Fruit fly (Drosophila melanogaster) whole organism, embryonic: ENCODE data around the gene Klp67A.

Experiments used
- CG10543 ChIP-seq: fragments of 200-800 bp; sonication (Bioruptor generic); optimal IDR thresholded peaks from 3 replicates; lab custom pipeline; 2017; ENCODE audit warnings: missing biosample characterization, mild to moderate bottlenecking, missing genetic modification characterization, moderate library complexity
- CG11398 ChIP-seq: fragments of 200-800 bp; sonication (Bioruptor generic); optimal IDR thresholded peaks from 2 replicates; lab custom pipeline; 2016; ENCODE audit warnings: missing biosample characterization, missing genetic modification characterization
- CG11560 ChIP-seq: fragments of 200-800 bp; sonication (Bioruptor generic); IDR thresholded peaks from 3 replicates; pipeline ENCODE4 v1.3.6; 2022; ENCODE audit warnings: missing biosample characterization, missing genetic modification characterization
- CG1233 ChIP-seq: fragments of 200-800 bp; sonication (Bioruptor generic); optimal IDR thresholded peaks from 4 replicates; lab custom pipeline; 2018; ENCODE audit warnings: missing biosample characterization, mild to moderate bottlenecking, missing genetic modification characterization
- CG13287 ChIP-seq: fragments of 200-800 bp; sonication (Bioruptor generic); IDR thresholded peaks from 2 replicates; pipeline ENCODE4 v1.3.6; 2022; ENCODE audit warnings: missing biosample characterization, missing genetic modification characterization; ENCODE audit not compliant: partially characterized antibody
- CG13296 ChIP-seq: fragments of 200-800 bp; sonication (Bioruptor generic); optimal IDR thresholded peaks from 3 replicates; lab custom pipeline; 2018; ENCODE audit warnings: missing biosample characterization, mild to moderate bottlenecking, missing genetic modification characterization
- CG13424 ChIP-seq: fragments of 200-800 bp; sonication (Bioruptor generic); optimal IDR thresholded peaks from 2 replicates; lab custom pipeline; 2019; ENCODE audit warnings: missing biosample characterization, mild to moderate bottlenecking, missing genetic modification characterization, moderate library complexity
- CG13894 ChIP-seq: fragments of 200-800 bp; sonication (Bioruptor generic); optimal IDR thresholded peaks from 3 replicates; lab custom pipeline; 2018; ENCODE audit warnings: missing biosample characterization, mild to moderate bottlenecking, missing genetic modification characterization, moderate library complexity
- CG1647 ChIP-seq: fragments of 200-800 bp; sonication (Bioruptor generic); optimal IDR thresholded peaks from 3 replicates; lab custom pipeline; 2016; ENCODE audit warnings: missing biosample characterization, missing genetic modification characterization
- CG17385 ChIP-seq: fragments of 200-800 bp; sonication (Bioruptor generic); optimal IDR thresholded peaks from 3 replicates; lab custom pipeline; 2018; ENCODE audit warnings: missing biosample characterization, mild to moderate bottlenecking, missing genetic modification characterization
- CG17568 ChIP-seq: fragments of 200-800 bp; sonication (Bioruptor generic); optimal IDR thresholded peaks from 2 replicates; lab custom pipeline; 2018; ENCODE audit warnings: missing biosample characterization, mild to moderate bottlenecking, missing genetic modification characterization, moderate library complexity
- CG31365 ChIP-seq: fragments of 200-800 bp; sonication (Bioruptor generic); optimal IDR thresholded peaks from 2 replicates; lab custom pipeline; 2018; ENCODE audit warnings: missing biosample characterization, mild to moderate bottlenecking, missing genetic modification characterization
- CG3838 ChIP-seq: fragments of 200-800 bp; sonication (Bioruptor generic); optimal IDR thresholded peaks from 3 replicates; lab custom pipeline; 2016; ENCODE audit warnings: missing biosample characterization, missing genetic modification characterization
- CG4282 ChIP-seq: fragments of 200-800 bp; sonication (Bioruptor generic); optimal IDR thresholded peaks from 2 replicates; lab custom pipeline; 2016; ENCODE audit warnings: missing biosample characterization, missing genetic modification characterization
- CG6813 ChIP-seq: fragments of 200-800 bp; sonication (Bioruptor generic); optimal IDR thresholded peaks from 2 replicates; lab custom pipeline; 2017; ENCODE audit warnings: missing biosample characterization, missing genetic modification characterization, mild to moderate bottlenecking, moderate library complexity, missing genetic modification reagents
- CG7372 ChIP-seq: fragments of 200-800 bp; sonication (Bioruptor generic); IDR thresholded peaks from 2 replicates; pipeline ENCODE4 v1.3.6; 2022; ENCODE audit warnings: missing biosample characterization, missing genetic modification characterization
- Deaf1 ChIP-seq: fragments of 200-800 bp; optimal IDR thresholded peaks from 3 replicates; lab custom pipeline; 2019; ENCODE audit warnings: missing biosample characterization, mild to moderate bottlenecking, missing genetic modification characterization, moderate library complexity
- E2f1 ChIP-seq: fragments of 200-800 bp; sonication (Bioruptor generic); IDR thresholded peaks from 2 replicates; pipeline ENCODE4 v1.3.6; 2022; ENCODE audit warnings: missing biosample characterization, missing genetic modification characterization
- E2f2 ChIP-seq: fragments of 200-800 bp; sonication (Bioruptor generic); IDR thresholded peaks from 2 replicates; pipeline ENCODE4 v1.3.6; 2022; ENCODE audit warnings: missing biosample characterization, missing genetic modification characterization
- Eip74EF ChIP-seq, 2 experiments: fragments of 200-800 bp in 1 of 2; fragments of >200 bp in 1 of 2; sonication (Bioruptor generic) in 1 of 2; optimal IDR thresholded peaks; 2 replicates each; lab custom pipeline; 2017 to 2019; ENCODE audit warnings: missing biosample characterization in 2 of 2, missing genetic modification characterization in 2 of 2, mild to moderate bottlenecking in 1 of 2, moderate library complexity in 1 of 2
- Fer1 ChIP-seq: fragments of 200-800 bp; sonication (Bioruptor generic); optimal IDR thresholded peaks from 2 replicates; lab custom pipeline; 2017; ENCODE audit warnings: missing biosample characterization, mild to moderate bottlenecking, missing genetic modification characterization
- HLH3B ChIP-seq: fragments of 200-800 bp; sonication (Bioruptor generic); IDR thresholded peaks from 2 replicates; pipeline ENCODE4 v1.3.6; 2022; ENCODE audit warnings: missing biosample characterization, missing genetic modification characterization
- HmgZ ChIP-seq: fragments of 200-800 bp; sonication (Bioruptor generic); optimal IDR thresholded peaks from 2 replicates; lab custom pipeline; 2018; ENCODE audit warnings: missing biosample characterization, mild to moderate bottlenecking, missing genetic modification characterization
- Hmr ChIP-seq: fragments of 200-800 bp; sonication (Bioruptor generic); optimal IDR thresholded peaks from 3 replicates; lab custom pipeline; 2017; ENCODE audit warnings: mild to moderate bottlenecking, missing biosample characterization, missing genetic modification reagents, missing genetic modification characterization
- Hmx ChIP-seq: fragments of 200-800 bp; sonication (Bioruptor generic); optimal IDR thresholded peaks from 2 replicates; lab custom pipeline; 2016; ENCODE audit warnings: missing biosample characterization, missing genetic modification characterization
- MTF-1 ChIP-seq: fragments of 200-800 bp; sonication (Bioruptor generic); optimal IDR thresholded peaks from 2 replicates; lab custom pipeline; 2018; ENCODE audit warnings: missing biosample characterization, mild to moderate bottlenecking, missing genetic modification characterization, borderline replicate concordance
- Myb ChIP-seq: fragments of 200-800 bp; sonication (Bioruptor generic); optimal IDR thresholded peaks from 2 replicates; lab custom pipeline; 2016; ENCODE audit warnings: missing biosample characterization, missing genetic modification characterization
- Spps ChIP-seq: fragments of 200-800 bp; sonication (Bioruptor generic); optimal IDR thresholded peaks from 2 replicates; lab custom pipeline; 2018; ENCODE audit warnings: missing biosample characterization, mild to moderate bottlenecking, missing genetic modification characterization
- TFAM ChIP-seq: fragments of 200-800 bp; sonication (Bioruptor generic); optimal IDR thresholded peaks from 2 replicates; lab custom pipeline; 2017; ENCODE audit warnings: missing biosample characterization, missing genetic modification characterization, inconsistent platforms
- ac ChIP-seq: fragments of 200-800 bp; sonication (Bioruptor generic); optimal IDR thresholded peaks from 3 replicates; lab custom pipeline; 2017; ENCODE audit warnings: missing biosample characterization, mild to moderate bottlenecking, missing genetic modification characterization
- ato ChIP-seq: fragments of 200-800 bp; sonication (Bioruptor generic); IDR thresholded peaks from 2 replicates; pipeline ENCODE4 v1.3.6; 2022; ENCODE audit warnings: missing biosample characterization, missing genetic modification characterization; ENCODE audit not compliant: partially characterized antibody
- cas ChIP-seq: fragments of 200-800 bp; sonication (Bioruptor generic); IDR thresholded peaks from 2 replicates; pipeline ENCODE4 v1.3.6; 2022; ENCODE audit warnings: missing biosample characterization, missing genetic modification characterization
- cg ChIP-seq: fragments of 200-800 bp; sonication (Bioruptor generic); optimal IDR thresholded peaks from 3 replicates; lab custom pipeline; 2019; ENCODE audit warnings: missing biosample characterization, mild to moderate bottlenecking, missing genetic modification characterization, moderate library complexity
- chinmo ChIP-seq: fragments of 200-800 bp; sonication (Bioruptor generic); IDR thresholded peaks from 4 replicates; pipeline ENCODE4 v1.3.6; 2022; ENCODE audit warnings: missing biosample characterization, missing genetic modification characterization; ENCODE audit not compliant: partially characterized antibody
- crol ChIP-seq: fragments of 200-800 bp; sonication (Bioruptor generic); IDR thresholded peaks from 2 replicates; pipeline ENCODE4 v1.3.6; 2022; ENCODE audit warnings: missing biosample characterization, missing genetic modification characterization
- dm ChIP-seq: fragments of 200-800 bp; sonication (Bioruptor generic); optimal IDR thresholded peaks from 3 replicates; lab custom pipeline; 2016; ENCODE audit warnings: missing biosample characterization, missing genetic modification characterization
- fru ChIP-seq: fragments of >200 bp; optimal IDR thresholded peaks from 2 replicates; lab custom pipeline; 2017
- gt ChIP-seq: fragments of 200-800 bp; sonication (Bioruptor generic); IDR thresholded peaks from 2 replicates; pipeline ENCODE4 v1.3.6; 2022; ENCODE audit warnings: missing biosample characterization, missing genetic modification characterization
- hbn ChIP-seq: fragments of 200-800 bp; sonication (Bioruptor generic); IDR thresholded peaks from 2 replicates; pipeline ENCODE4 v1.3.6; 2022; ENCODE audit warnings: missing biosample characterization, missing genetic modification characterization; ENCODE audit not compliant: partially characterized antibody
- jigr1 ChIP-seq: fragments of 200-800 bp; sonication (Bioruptor generic); IDR thresholded peaks from 3 replicates; pipeline ENCODE4 v1.3.6; 2022; ENCODE audit warnings: missing biosample characterization, missing genetic modification characterization
- kay ChIP-seq: fragments of 200-800 bp; sonication (Bioruptor generic); optimal IDR thresholded peaks from 2 replicates; lab custom pipeline; 2016; ENCODE audit warnings: missing biosample characterization, missing genetic modification characterization
- lbe ChIP-seq: fragments of 200-800 bp; sonication (Bioruptor generic); optimal IDR thresholded peaks from 2 replicates; lab custom pipeline; 2016; ENCODE audit warnings: missing biosample characterization, mild to moderate bottlenecking, missing genetic modification characterization
- luna ChIP-seq: fragments of 200-800 bp; sonication (Bioruptor generic); optimal IDR thresholded peaks from 2 replicates; lab custom pipeline; 2016; ENCODE audit warnings: missing biosample characterization, missing genetic modification characterization
- nerfin-1 ChIP-seq: fragments of 200-800 bp; sonication (Bioruptor generic); optimal IDR thresholded peaks from 3 replicates; lab custom pipeline; 2019; ENCODE audit warnings: missing biosample characterization, mild to moderate bottlenecking, missing genetic modification characterization, moderate library complexity
- pb ChIP-seq: fragments of 200-800 bp; sonication (Bioruptor generic); optimal IDR thresholded peaks from 3 replicates; lab custom pipeline; 2016; ENCODE audit warnings: missing biosample characterization, missing genetic modification characterization
- pros ChIP-seq: fragments of 200-800 bp; sonication (Bioruptor generic); optimal IDR thresholded peaks from 3 replicates; lab custom pipeline; 2019; ENCODE audit warnings: missing biosample characterization, mild to moderate bottlenecking, missing genetic modification characterization, moderate library complexity
- sob ChIP-seq: fragments of 200-800 bp; sonication (Bioruptor generic); IDR thresholded peaks from 2 replicates; pipeline ENCODE4 v1.3.6; 2022; ENCODE audit warnings: missing biosample characterization, missing genetic modification characterization
- sug ChIP-seq: fragments of 200-800 bp; optimal IDR thresholded peaks from 2 replicates; lab custom pipeline; 2019; ENCODE audit warnings: missing biosample characterization, mild to moderate bottlenecking, missing genetic modification characterization, moderate library complexity
- tin ChIP-seq: fragments of 200-800 bp; sonication (Bioruptor generic); optimal IDR thresholded peaks from 3 replicates; lab custom pipeline; 2016; ENCODE audit warnings: missing biosample characterization, missing genetic modification characterization
- tll ChIP-seq, 2 experiments: fragments of 200-800 bp in 1 of 2; fragments of >200 bp in 1 of 2; sonication (Bioruptor generic) in 1 of 2; optimal IDR thresholded peaks; 2 replicates each; lab custom pipeline; 2017 to 2019; ENCODE audit warnings: missing biosample characterization in 2 of 2, missing genetic modification characterization in 2 of 2, mild to moderate bottlenecking in 1 of 2, moderate library complexity in 1 of 2
- zen ChIP-seq: fragments of 200-800 bp; sonication (Bioruptor generic); optimal IDR thresholded peaks from 3 replicates; lab custom pipeline; 2018; ENCODE audit warnings: missing biosample characterization, mild to moderate bottlenecking, missing genetic modification characterization, moderate library complexity

Klp67A gene

dm6 chr3L:9349314-9349733, 17.5 kb downstream of the Klp67A start, which contains the start of gene PGRP-LF (continued):
- TF ChIP-seq Hmx (GFP tag; lab: Kevin White, UChicago) = no peak
- TF ChIP-seq zen (tag; lab: Kevin White, UChicago) = no peak
- no peak for TF ChIP-seq CG11398 (GFP tag; lab: Kevin White, UChicago)
- TF ChIP-seq HLH3B (GFP tag; lab: Robert Waterston, UW) = no peak
- TF ChIP-seq dm = no peak
- TF ChIP-seq tll (GFP tag; optimal IDR thresholded peaks at IDR 0.05; lab: Kevin White, UChicago) = no peak
- no peak for TF ChIP-seq tin (GFP tag; lab: Kevin White, UChicago)
- TF ChIP-seq cg (GFP tag; lab: Kevin White, UChicago) = peak; percentile 12
- TF ChIP-seq Hmr (GFP tag; lab: Kevin White, UChicago) = peak; percentile 33
- TF ChIP-seq Spps (tag; lab: Kevin White, UChicago) = no peak
- TF ChIP-seq Myb = no peak
- no peak; the same call in 1 of the 2 replicates for TF ChIP-seq E2f2
- TF ChIP-seq chinmo (GFP tag; lab: Robert Waterston, UW) = peak; percentile 89; the same call in 3 of the 4 replicates
- no peak for TF ChIP-seq MTF-1
- TF ChIP-seq kay = peak; percentile 36
- TF ChIP-seq CG13287 (GFP tag; lab: Robert Waterston, UW) = peak; percentile 37; the same call in 1 of the 2 replicates
- peak; percentile 30 for TF ChIP-seq CG17385 (GFP tag; lab: Kevin White, UChicago)
- no peak for TF ChIP-seq CG7372 (GFP tag; lab: Robert Waterston, UW)
- peak; percentile 29 for TF ChIP-seq CG13296 (GFP tag; lab: Kevin White, UChicago)
- peak; percentile 63 for TF ChIP-seq HmgZ (tag; lab: Kevin White, UChicago)
- peak; percentile 5 for TF ChIP-seq CG6813 (GFP tag; lab: Kevin White, UChicago)
- no peak for TF ChIP-seq E2f1 (GFP tag; lab: Robert Waterston, UW)
- TF ChIP-seq CG1647 = no peak
- no peak for TF ChIP-seq CG13424 (tag; lab: Kevin White, UChicago)
- TF ChIP-seq pb (GFP tag; lab: Kevin White, UChicago) = no peak
- peak; percentile 54 for TF ChIP-seq lbe
- no peak for TF ChIP-seq CG4282
- TF ChIP-seq CG10543 (GFP tag; lab: Kevin White, UChicago) = peak; percentile 82
- TF ChIP-seq ac (GFP tag; lab: Kevin White, UChicago) = no peak
- peak; percentile 58 for TF ChIP-seq pros (GFP tag; lab: Kevin White, UChicago)
- no peak for TF ChIP-seq gt (GFP tag; lab: Robert Waterston, UW)
- no peak for TF ChIP-seq fru (lab: Kevin White, UChicago)
- TF ChIP-seq sob = no peak; the same call in 1 of the 2 replicates
- TF ChIP-seq Deaf1 (tag; lab: Kevin White, UChicago) = peak; percentile 91
- no peak for TF ChIP-seq nerfin-1
- TF ChIP-seq crol (GFP tag; lab: Robert Waterston, UW) = no peak
- TF ChIP-seq CG1233 (GFP tag; lab: Kevin White, UChicago) = no peak
- TF ChIP-seq jigr1 (GFP tag; lab: Robert Waterston, UW) = no peak
- TF ChIP-seq cas (GFP tag; lab: Robert Waterston, UW) = no peak
- peak in 1 of 2 experiments; percentile 58 for TF ChIP-seq Eip74EF (GFP tag; optimal IDR thresholded peaks at IDR 0.05; lab: Kevin White, UChicago)
- no peak for TF ChIP-seq hbn (GFP tag; lab: Robert Waterston, UW)
- TF ChIP-seq CG31365 = no peak
- TF ChIP-seq sug (tag; lab: Kevin White, UChicago) = peak; percentile 51
- TF ChIP-seq ato (GFP tag; lab: Robert Waterston, UW) = no peak
- no peak for TF ChIP-seq luna (GFP tag; lab: Kevin White, UChicago)
- TF ChIP-seq CG13894 (tag; lab: Kevin White, UChicago) = peak; percentile 82
- no peak for TF ChIP-seq CG11560 (tag; lab: Robert Waterston, UW)
- TF ChIP-seq TFAM = no peak
- TF ChIP-seq Fer1 (GFP tag; lab: Kevin White, UChicago) = peak; percentile 52
- TF ChIP-seq CG17568 (GFP tag; lab: Kevin White, UChicago) = peak; percentile 64
- TF ChIP-seq CG3838 (GFP tag; lab: Kevin White, UChicago) = no peak
